Fruit fly (Drosophila melanogaster): ENCODE data around the gene CG15296.

- TF ChIP-seq N (GFP tag; optimal IDR thresholded peaks at IDR 0.05) (no peak), usp (GFP tag; optimal IDR thresholded peaks at IDR 0.05) (no peak), jim (GFP tag; optimal IDR thresholded peaks at IDR 0.05) (no peak), tai (GFP tag; optimal IDR thresholded peaks at IDR 0.05) (no peak), Myc (optimal IDR thresholded peaks at IDR 0.05) (no peak), Hr83 (GFP tag; optimal IDR thresholded peaks at IDR 0.05; ENCODE audit: poor library complexity, severe bottlenecking) (no peak), psq (GFP tag; optimal IDR thresholded peaks at IDR 0.05) (no peak), brk (GFP tag; optimal IDR thresholded peaks at IDR 0.05) (no peak)
These were observed 14.2 kb upstream of the CG15296 start for dm6 chrX:10580459-10581103.

Data from whole organism, wandering third instar larva.